Worm (Caenorhabditis elegans) whole organism, L2 larva: Measurements from ENCODE around the gene srw-83.
"Not testable (repeated sequence)": the region's sequence is repeated elsewhere in the genome, so short reads cannot be mapped to it uniquely, and the experiment has no call there.

Source experiments
- C34F6.9 ChIP-seq: fragments of 150-350 bp; optimal IDR thresholded peaks from 2 replicates; lab custom pipeline; 2014; ENCODE audit warnings: missing biosample characterization, missing genetic modification characterization
- F13H6.1 ChIP-seq: sonication (generic microtip); optimal IDR thresholded peaks from 2 replicates; lab custom pipeline; 2016; ENCODE audit warnings: missing genetic modification characterization, missing compliant biosample characterization
- R02D3.7 ChIP-seq: fragments of 150-350 bp; optimal IDR thresholded peaks from 2 replicates; lab custom pipeline; 2014; ENCODE audit warnings: missing biosample characterization, missing genetic modification characterization
- Y55F3AM.14 ChIP-seq: fragments of 200-800 bp; sonication (Bioruptor generic); optimal IDR thresholded peaks from 2 replicates; lab custom pipeline; 2018; ENCODE audit warnings: mild to moderate bottlenecking, missing genetic modification characterization, missing compliant biosample characterization
- ZK546.5 ChIP-seq: sonication (generic microtip); optimal IDR thresholded peaks from 2 replicates; lab custom pipeline; 2017; ENCODE audit warnings: missing biosample characterization, missing genetic modification characterization
- alr-1 ChIP-seq: fragments of 150-350 bp; optimal IDR thresholded peaks from 2 replicates; lab custom pipeline; 2014; ENCODE audit warnings: missing biosample characterization, missing genetic modification characterization
- ama-1 ChIP-seq: fragments of 150-350 bp; optimal IDR thresholded peaks from 2 replicates; lab custom pipeline; 2018; ENCODE audit warnings: inconsistent platforms
- blmp-1 ChIP-seq: sonication (generic microtip); optimal IDR thresholded peaks from 2 replicates; lab custom pipeline; 2017; ENCODE audit warnings: missing genetic modification characterization, mild to moderate bottlenecking, missing compliant biosample characterization, antibody characterized with exemption, moderate library complexity; ENCODE audit not compliant: insufficient read depth
- ceh-16 ChIP-seq: fragments of 150-350 bp; optimal IDR thresholded peaks from 2 replicates; lab custom pipeline; 2014; ENCODE audit warnings: missing biosample characterization, missing genetic modification characterization
- ceh-82 ChIP-seq: fragments of 150-350 bp; optimal IDR thresholded peaks from 2 replicates; lab custom pipeline; 2014; ENCODE audit warnings: missing biosample characterization, missing genetic modification characterization
- crh-2 ChIP-seq: sonication (generic microtip); optimal IDR thresholded peaks from 2 replicates; lab custom pipeline; 2017; ENCODE audit warnings: missing biosample characterization, missing genetic modification characterization
- dmd-4 ChIP-seq: sonication (generic microtip); optimal IDR thresholded peaks from 2 replicates; lab custom pipeline; 2017; ENCODE audit warnings: missing biosample characterization, missing genetic modification characterization
- egl-27 ChIP-seq: sonication (generic microtip); optimal IDR thresholded peaks from 3 replicates; lab custom pipeline; 2017; ENCODE audit warnings: missing biosample characterization, missing genetic modification reagents, missing genetic modification characterization
- elt-1 ChIP-seq: fragments of 150-350 bp; optimal IDR thresholded peaks from 2 replicates; lab custom pipeline; 2014; ENCODE audit warnings: missing biosample characterization, missing genetic modification characterization
- fos-1 ChIP-seq: fragments of 150-350 bp; optimal IDR thresholded peaks from 2 replicates; lab custom pipeline; 2014; ENCODE audit warnings: missing biosample characterization, missing genetic modification characterization
- lin-11 ChIP-seq: fragments of 150-350 bp; sonication (generic microtip); optimal IDR thresholded peaks from 2 replicates; lab custom pipeline; 2014; ENCODE audit warnings: missing biosample characterization, missing genetic modification characterization, inconsistent platforms, mixed read lengths
- lin-39 ChIP-seq: fragments of 150-350 bp; optimal IDR thresholded peaks from 2 replicates; lab custom pipeline; 2014; ENCODE audit warnings: missing biosample characterization, missing genetic modification reagents, missing genetic modification characterization
- mab-5 ChIP-seq: fragments of 150-350 bp; optimal IDR thresholded peaks from 2 replicates; lab custom pipeline; 2014; ENCODE audit warnings: missing biosample characterization, missing genetic modification characterization
- mbf-1 ChIP-seq: sonication (generic microtip); optimal IDR thresholded peaks from 2 replicates; lab custom pipeline; 2017; ENCODE audit warnings: missing biosample characterization, missing genetic modification characterization
- mdl-1 ChIP-seq, 2 experiments: fragments of 150-350 bp in 1 of 2; sonication (generic microtip) in 1 of 2; optimal IDR thresholded peaks; 2 replicates each; lab custom pipeline; 2017; ENCODE audit warnings: missing biosample characterization in 2 of 2, missing genetic modification characterization in 2 of 2
- nhr-11 ChIP-seq: fragments of 150-350 bp; optimal IDR thresholded peaks from 2 replicates; lab custom pipeline; 2014; ENCODE audit warnings: missing biosample characterization, missing genetic modification characterization
- nhr-12 ChIP-seq: fragments of 150-350 bp; optimal IDR thresholded peaks from 2 replicates; lab custom pipeline; 2014; ENCODE audit warnings: missing biosample characterization, missing genetic modification characterization
- nhr-21 ChIP-seq: fragments of 150-350 bp; optimal IDR thresholded peaks from 2 replicates; lab custom pipeline; 2014; ENCODE audit warnings: missing biosample characterization, missing genetic modification characterization
- nhr-23 ChIP-seq: fragments of 150-350 bp; optimal IDR thresholded peaks from 2 replicates; lab custom pipeline; 2014; ENCODE audit warnings: missing biosample characterization, missing genetic modification reagents, missing genetic modification characterization
- nhr-237 ChIP-seq: fragments of 150-350 bp; optimal IDR thresholded peaks from 2 replicates; lab custom pipeline; 2014; ENCODE audit warnings: missing biosample characterization, missing genetic modification characterization
- nhr-77 ChIP-seq: fragments of 150-350 bp; optimal IDR thresholded peaks from 2 replicates; lab custom pipeline; 2014; ENCODE audit warnings: missing biosample characterization, missing genetic modification characterization
- peb-1 ChIP-seq: fragments of 150-350 bp; optimal IDR thresholded peaks from 2 replicates; lab custom pipeline; 2014; ENCODE audit warnings: missing biosample characterization, missing genetic modification characterization
- sem-4 ChIP-seq: fragments of 150-350 bp; optimal IDR thresholded peaks from 2 replicates; lab custom pipeline; 2014; ENCODE audit warnings: missing biosample characterization, missing genetic modification reagents, missing genetic modification characterization
- sma-9 ChIP-seq, 2 experiments: fragments of 150-350 bp in 1 of 2; sonication (generic microtip) in 1 of 2; optimal IDR thresholded peaks; 2 replicates each; lab custom pipeline; 2014 to 2016; ENCODE audit warnings: missing genetic modification characterization in 2 of 2, mild to moderate bottlenecking in 1 of 2, missing biosample characterization in 1 of 2, missing compliant biosample characterization in 1 of 2, missing genetic modification reagents in 1 of 2, moderate library complexity in 1 of 2
- snpc-4 ChIP-seq: fragments of 150-350 bp; optimal IDR thresholded peaks from 2 replicates; lab custom pipeline; 2014; ENCODE audit warnings: missing biosample characterization, missing genetic modification characterization
- unc-39 ChIP-seq: fragments of 150-350 bp; optimal IDR thresholded peaks from 2 replicates; lab custom pipeline; 2014; ENCODE audit warnings: missing biosample characterization, missing genetic modification characterization
- unc-55 ChIP-seq: fragments of 150-350 bp; sonication (generic microtip); optimal IDR thresholded peaks from 3 replicates; lab custom pipeline; 2014; ENCODE audit warnings: missing biosample characterization, missing genetic modification reagents, missing genetic modification characterization
- unc-62 ChIP-seq: fragments of 150-350 bp; optimal IDR thresholded peaks from 2 replicates; lab custom pipeline; 2014; ENCODE audit warnings: missing biosample characterization, missing genetic modification reagents, missing genetic modification characterization
- zag-1 ChIP-seq: fragments of 150-350 bp; optimal IDR thresholded peaks from 2 replicates; lab custom pipeline; 2014; ENCODE audit warnings: missing biosample characterization, missing genetic modification characterization
- ztf-11 ChIP-seq: sonication (generic microtip); optimal IDR thresholded peaks from 2 replicates; lab custom pipeline; 2017; ENCODE audit warnings: missing biosample characterization, missing genetic modification characterization

The srw-83 gene

ce11 chrV:18395649-18396048 is 30.7 kb upstream of the srw-83 start, which contains the start of gene Y51A2B.9:
Gene Y51A2B.9 (minus strand): TSS chrV:18395749.
- TF ChIP-seq unc-62 (no peak), nhr-11 (no peak), ceh-16 (tag; lab: Kevin White, UChicago) (no peak), unc-39 (tag; lab: Kevin White, UChicago) (no peak), nhr-77 (tag; lab: Kevin White, UChicago) (no peak)
- TF ChIP-seq, all 48 proteins: peak for 0

ce11 chrV:18397814-18398213 is 28.6 kb upstream of the srw-83 start, which contains the start of gene Y51A2B.16:
Gene Y51A2B.16 (minus strand): TSS chrV:18397914.
- TF ChIP-seq nhr-237 (tag; lab: Kevin White, UChicago) (no peak), zag-1 (tag; lab: Kevin White, UChicago) (no peak), lin-11 (tag; lab: Kevin White, UChicago) (no peak), snpc-4 (no peak), unc-62 (no peak), ZK546.5 (tag; lab: Kevin White, UChicago) (no peak), F13H6.1 (tag; lab: Kevin White, UChicago) (no peak), fos-1 (tag; lab: Kevin White, UChicago) (no peak), mab-5 (tag; lab: Kevin White, UChicago) (no peak), ceh-16 (tag; lab: Kevin White, UChicago) (no peak), nhr-21 (no peak), nhr-23 (tag; lab: Kevin White, UChicago) (no peak), nhr-11 (no peak)

ce11 chrV:18402743-18403142 is 23.6 kb upstream of the srw-83 start:
- TF ChIP-seq nhr-21 (no peak), mdl-1 (tag; optimal IDR thresholded peaks at IDR 0.05; lab: Kevin White, UChicago) (no peak), egl-27 (tag; lab: Kevin White, UChicago) (no peak), ztf-11 (tag; lab: Kevin White, UChicago) (no peak), nhr-12 (tag; lab: Kevin White, UChicago) (no peak), C34F6.9 (tag; lab: Kevin White, UChicago) (no peak), blmp-1 (tag; lab: Kevin White, UChicago) (no peak), crh-2 (tag; lab: Kevin White, UChicago) (no peak), zag-1 (tag; lab: Kevin White, UChicago) (no peak), elt-1 (no peak), unc-55 (GFP tag; lab: Kevin White, UChicago) (no peak), nhr-23 (tag; lab: Kevin White, UChicago) (no peak), nhr-237 (tag; lab: Kevin White, UChicago) (no peak), Y55F3AM.14 (GFP tag; lab: Kevin White, UChicago) (no peak), dmd-4 (tag; lab: Kevin White, UChicago) (no peak), ZK546.5 (tag; lab: Kevin White, UChicago) (no peak), ama-1 (lab: Kevin White, UChicago) (no peak), sem-4 (tag; lab: Kevin White, UChicago) (no peak), alr-1 (no peak)

- not testable (repeated sequence) for TF ChIP-seq ama-1 (lab: Kevin White, UChicago); lin-39 (tag; lab: Kevin White, UChicago); sma-9 (GFP tag; optimal IDR thresholded peaks at IDR 0.05; lab: Kevin White, UChicago); sma-9 (tag; optimal IDR thresholded peaks at IDR 0.05; lab: Kevin White, UChicago)
Measured at ce11 chrV:18404767-18405166, 21.6 kb upstream of the srw-83 start, which contains the start of gene srh-209. Gene srh-209 (minus strand): TSS chrV:18404867.

- TF ChIP-seq ztf-11 (tag; lab: Kevin White, UChicago) = no peak
- TF ChIP-seq mbf-1 (tag; lab: Kevin White, UChicago) = no peak
Measured at ce11 chrV:18410142-18410541, 16.2 kb upstream of the srw-83 start, which contains the start of gene srh-207. Gene srh-207 (minus strand): TSS chrV:18410242.

- TF ChIP-seq ceh-82 (tag; lab: Kevin White, UChicago) (no peak), R02D3.7 (tag; lab: Kevin White, UChicago) (no peak), peb-1 (tag; lab: Kevin White, UChicago) (no peak), sem-4 (tag; lab: Kevin White, UChicago) (no peak), C34F6.9 (tag; lab: Kevin White, UChicago) (no peak), fos-1 (tag; lab: Kevin White, UChicago) (peak; percentile 1)
Measured at ce11 chrV:18412351-18412750, 14.0 kb upstream of the srw-83 start.
